Worm (Caenorhabditis elegans) whole organism, L4 larva: ENCODE measurements around the gene ZK512.2.
A peak's percentile ranks its signal among the peaks of the same experiment; 100 is the strongest.

ENCODE experiments used
- D1046.2 ChIP-seq: fragments of 200-800 bp; sonication (Bioruptor generic); IDR thresholded peaks from 2 replicates; pipeline ENCODE4 v1.3.6; 2022; ENCODE audit warnings: missing genetic modification characterization, missing compliant biosample characterization
- F10B5.3 ChIP-seq: sonication (generic microtip); optimal IDR thresholded peaks from 2 replicates; lab custom pipeline; 2016; ENCODE audit warnings: mild to moderate bottlenecking, missing genetic modification characterization, missing compliant biosample characterization
- F49E8.2 ChIP-seq: sonication (generic microtip); optimal IDR thresholded peaks from 2 replicates; lab custom pipeline; 2016; ENCODE audit warnings: missing compliant biosample characterization, mild to moderate bottlenecking, missing genetic modification characterization, borderline replicate concordance
- R02D3.7 ChIP-seq: fragments of 150-350 bp; sonication (generic microtip); optimal IDR thresholded peaks from 3 replicates; lab custom pipeline; 2014; ENCODE audit warnings: missing biosample characterization, missing genetic modification characterization
- aha-1 ChIP-seq: fragments of 150-350 bp; peaks from one replicate; lab custom pipeline; 2014; ENCODE audit warnings: missing biosample characterization, missing genetic modification characterization
- ceh-20 ChIP-seq: fragments of 200-800 bp; sonication (Bioruptor generic); IDR thresholded peaks from 2 replicates; pipeline ENCODE4 v1.3.6; 2022; ENCODE audit warnings: missing genetic modification reagents, missing genetic modification characterization, missing compliant biosample characterization
- ctbp-1 ChIP-seq: fragments of 200-800 bp; sonication (Bioruptor generic); IDR thresholded peaks from 2 replicates; pipeline ENCODE4 v1.3.6; 2022; ENCODE audit warnings: missing genetic modification reagents, missing genetic modification characterization, missing compliant biosample characterization
- daf-8 ChIP-seq: fragments of 200-800 bp; sonication (Bioruptor generic); IDR thresholded peaks from 2 replicates; pipeline ENCODE4 v1.3.6; 2022; ENCODE audit warnings: missing genetic modification characterization, missing compliant biosample characterization
- dmd-8 ChIP-seq: fragments of 200-800 bp; sonication (Bioruptor generic); IDR thresholded peaks from 2 replicates; pipeline ENCODE4 v1.3.6; 2022; ENCODE audit warnings: missing genetic modification characterization, missing compliant biosample characterization
- dpl-1 ChIP-seq: fragments of 150-350 bp; optimal IDR thresholded peaks from 2 replicates; lab custom pipeline; 2014; ENCODE audit warnings: missing biosample characterization, missing genetic modification reagents, missing genetic modification characterization
- hif-1 ChIP-seq, 2 experiments: sonication (generic microtip); optimal IDR thresholded peaks; 2 replicates each; lab custom pipeline; 2016 to 2017; ENCODE audit warnings: missing compliant biosample characterization in 2 of 2, missing genetic modification characterization in 2 of 2, missing genetic modification reagents in 2 of 2, missing genotype in 2 of 2, mild to moderate bottlenecking in 1 of 2
- hmg-1.1 ChIP-seq: fragments of 200-800 bp; sonication (Bioruptor generic); IDR thresholded peaks from 2 replicates; pipeline ENCODE4 v1.3.6; 2022; ENCODE audit warnings: missing genetic modification reagents, missing genetic modification characterization, missing compliant biosample characterization
- lim-7 ChIP-seq: fragments of 200-800 bp; sonication (Bioruptor generic); IDR thresholded peaks from 2 replicates; pipeline ENCODE4 v1.3.6; 2022; ENCODE audit warnings: missing genetic modification characterization, missing compliant biosample characterization
- lir-3 ChIP-seq: sonication (generic microtip); optimal IDR thresholded peaks from 2 replicates; lab custom pipeline; 2016; ENCODE audit warnings: mild to moderate bottlenecking, missing genetic modification characterization, missing compliant biosample characterization
- lsy-2 ChIP-seq, 2 experiments: fragments of 150-350 bp in 1 of 2; sonication (generic microtip) in 1 of 2; optimal IDR thresholded peaks; 2 replicates each; lab custom pipeline; 2014 to 2017; ENCODE audit warnings: missing biosample characterization in 2 of 2, missing genetic modification characterization in 2 of 2
- mes-2 ChIP-seq: sonication (generic microtip); optimal IDR thresholded peaks from 2 replicates; lab custom pipeline; 2016; ENCODE audit warnings: missing genotype, mild to moderate bottlenecking, missing genetic modification characterization, missing compliant biosample characterization; ENCODE audit not compliant: poor library complexity, severe bottlenecking
- nhr-102 ChIP-seq: sonication (generic microtip); optimal IDR thresholded peaks from 2 replicates; lab custom pipeline; 2016; ENCODE audit warnings: mild to moderate bottlenecking, missing genetic modification characterization, moderate library complexity, missing compliant biosample characterization
- nhr-111 ChIP-seq: fragments of 200-800 bp; sonication (Bioruptor generic); optimal IDR thresholded peaks from 2 replicates; lab custom pipeline; 2018; ENCODE audit warnings: mild to moderate bottlenecking, missing genetic modification characterization, missing compliant biosample characterization
- nhr-28 ChIP-seq: fragments of 150-350 bp; optimal IDR thresholded peaks from 2 replicates; lab custom pipeline; 2014; ENCODE audit warnings: missing biosample characterization, missing genetic modification characterization
- nhr-48 ChIP-seq: sonication (generic microtip); optimal IDR thresholded peaks from 2 replicates; lab custom pipeline; 2016; ENCODE audit warnings: mild to moderate bottlenecking, missing genetic modification characterization, missing compliant biosample characterization
- nhr-76 ChIP-seq: fragments of 150-350 bp; optimal IDR thresholded peaks from 2 replicates; lab custom pipeline; 2014; ENCODE audit warnings: missing biosample characterization, missing genetic modification characterization
- pha-4 ChIP-seq, 2 experiments: fragments of 150-350 bp in 1 of 2; fragments of 200-800 bp in 1 of 2; sonication (Bioruptor generic) in 1 of 2; IDR thresholded peaks in 1 of 2; optimal IDR thresholded peaks in 1 of 2; 2 replicates each; pipeline versions ENCODE4 v1.3.6 to Lab custom; 2014 to 2022; ENCODE audit warnings: missing genetic modification characterization in 2 of 2, missing genetic modification reagents in 2 of 2, missing biosample characterization in 1 of 2, missing compliant biosample characterization in 1 of 2
- rbr-2 ChIP-seq: sonication (generic microtip); optimal IDR thresholded peaks from 2 replicates; lab custom pipeline; 2016; ENCODE audit warnings: missing genotype, missing genetic modification characterization, missing compliant biosample characterization
- sdz-12 ChIP-seq: fragments of 200-800 bp; sonication (Bioruptor generic); optimal IDR thresholded peaks from 2 replicates; lab custom pipeline; 2018; ENCODE audit warnings: mild to moderate bottlenecking, missing genetic modification characterization, missing compliant biosample characterization
- spr-1 ChIP-seq: sonication (generic microtip); optimal IDR thresholded peaks from 2 replicates; lab custom pipeline; 2016; ENCODE audit warnings: mild to moderate bottlenecking, missing genetic modification characterization, missing compliant biosample characterization
- spr-3 ChIP-seq: fragments of 200-800 bp; sonication (Bioruptor generic); optimal IDR thresholded peaks from 2 replicates; lab custom pipeline; 2018; ENCODE audit warnings: mild to moderate bottlenecking, missing genetic modification characterization, missing compliant biosample characterization
- tag-97 ChIP-seq: fragments of 200-800 bp; sonication (Bioruptor generic); IDR thresholded peaks from 2 replicates; pipeline ENCODE4 v1.3.6; 2022; ENCODE audit warnings: missing genetic modification characterization, missing compliant biosample characterization
- tra-1 ChIP-seq: fragments of 200-800 bp; sonication (Bioruptor generic); IDR thresholded peaks from 2 replicates; pipeline ENCODE4 v1.3.6; 2022; ENCODE audit warnings: missing genetic modification reagents, missing genetic modification characterization, missing compliant biosample characterization
- unc-62 ChIP-seq, 3 experiments: fragments of 150-350 bp in 1 of 3; sonication (generic microtip); optimal IDR thresholded peaks in 2 of 3; peaks in 1 of 3; 1 replicate in 1 of 3; 2 replicates in 2 of 3; lab custom pipeline; 2014 to 2017; ENCODE audit warnings: missing biosample characterization in 3 of 3, missing genetic modification characterization in 3 of 3, missing genetic modification reagents in 3 of 3, missing genotype in 1 of 3
- ztf-11 ChIP-seq: fragments of 150-350 bp; optimal IDR thresholded peaks from 2 replicates; lab custom pipeline; 2014; ENCODE audit warnings: missing biosample characterization, missing genetic modification characterization

ZK512.2 gene

DNA sequence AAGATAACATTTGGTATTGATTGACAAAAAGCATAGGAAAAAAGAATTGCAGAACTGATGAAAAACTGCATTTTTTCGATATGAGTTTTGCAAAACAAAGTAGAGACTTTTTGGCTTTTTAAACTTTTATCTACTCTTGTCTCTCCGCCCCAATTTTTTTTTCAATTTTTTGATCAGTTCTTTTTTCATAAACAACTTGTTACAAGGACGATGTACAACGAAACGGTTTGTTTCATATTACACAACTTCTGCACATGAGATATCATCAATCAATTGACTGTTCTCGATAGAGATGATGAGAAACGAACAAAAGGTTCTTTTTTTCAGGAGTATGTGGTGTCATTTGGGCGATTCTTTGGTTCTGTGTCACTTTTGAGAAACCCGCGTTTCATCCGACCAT, 6.0 kb downstream of the ZK512.2 start, which contains the start of gene ZK512.7:
TSS of gene ZK512.7 (minus strand) at position 101 of the 400 bp plus-strand sequence.
- TF ChIP-seq R02D3.7 (tag; lab: Kevin White, UChicago) (no peak), unc-62 (GFP tag; optimal IDR thresholded peaks at IDR 0.05 in 1 of 2; lab: Kevin White, UChicago) (peak in 1 of 2 experiments; percentile 72), unc-62 (tag; optimal IDR thresholded peaks at IDR 0.05; lab: Kevin White, UChicago) (no peak)
- TF ChIP-seq, all 104 proteins: peak for 1

DNA sequence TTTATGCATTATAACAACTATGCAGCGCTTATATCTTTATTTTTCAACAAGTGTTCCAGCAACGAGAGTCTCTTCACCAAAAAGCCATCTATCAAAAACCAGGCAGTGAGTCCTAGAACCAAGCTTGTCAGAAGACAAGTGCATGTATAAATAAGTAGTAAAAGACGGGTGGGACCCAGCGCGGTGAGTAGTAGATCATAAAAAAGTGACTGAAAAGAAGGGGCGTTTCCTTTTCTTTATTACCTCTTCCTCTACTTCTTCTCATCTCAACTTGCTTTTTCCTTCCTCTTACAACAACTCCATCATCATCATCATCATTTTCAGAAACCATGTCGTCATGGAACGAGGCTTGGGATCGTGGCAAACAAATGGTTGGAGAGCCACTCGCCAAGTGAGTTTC, 8.0 kb downstream of the ZK512.2 start, which contains the start of gene eat-4:
TSS of gene eat-4 (plus strand) at position 301 of the 400 bp plus-strand sequence.
- TF ChIP-seq lsy-2 (tag; optimal IDR thresholded peaks at IDR 0.05; lab: Kevin White, UChicago) (no peak), tag-97 (GFP tag; lab: Robert Waterston, UW) (no peak), lir-3 (no peak), spr-3 (GFP tag; lab: Kevin White, UChicago) (no peak), lim-7 (GFP tag; lab: Robert Waterston, UW) (no peak), D1046.2 (GFP tag; lab: Robert Waterston, UW) (no peak), ceh-20 (GFP tag; lab: Robert Waterston, UW) (no peak), dmd-8 (GFP tag; lab: Robert Waterston, UW) (no peak), ctbp-1 (GFP tag; lab: Robert Waterston, UW) (no peak), F49E8.2 (no peak), ztf-11 (tag; lab: Kevin White, UChicago) (no peak), daf-8 (GFP tag; lab: Robert Waterston, UW) (no peak), nhr-76 (tag; lab: Kevin White, UChicago) (no peak), nhr-102 (tag; lab: Kevin White, UChicago) (no peak), tra-1 (GFP tag; lab: Robert Waterston, UW) (no peak)
- TF ChIP-seq, all 104 proteins: peak for 0

ce11 chrIII:9130588-9130987, 14.0 kb downstream of the ZK512.2 start, which contains the start of gene ZK512.10:
Gene ZK512.10 (plus strand): TSS chrIII:9130888.
- TF ChIP-seq unc-62 (GFP tag; optimal IDR thresholded peaks at IDR 0.05 in 1 of 2; lab: Kevin White, UChicago) (no peak), unc-62 (tag; optimal IDR thresholded peaks at IDR 0.05; lab: Kevin White, UChicago) (no peak), hif-1 (tag; optimal IDR thresholded peaks at IDR 0.05; lab: Kevin White, UChicago) (no peak), dmd-8 (GFP tag; lab: Robert Waterston, UW) (no peak), F49E8.2 (no peak), nhr-111 (GFP tag; lab: Kevin White, UChicago) (no peak), sdz-12 (GFP tag; lab: Kevin White, UChicago) (no peak), F10B5.3 (tag; lab: Kevin White, UChicago) (no peak), rbr-2 (tag; lab: Kevin White, UChicago) (no peak)

DNA sequence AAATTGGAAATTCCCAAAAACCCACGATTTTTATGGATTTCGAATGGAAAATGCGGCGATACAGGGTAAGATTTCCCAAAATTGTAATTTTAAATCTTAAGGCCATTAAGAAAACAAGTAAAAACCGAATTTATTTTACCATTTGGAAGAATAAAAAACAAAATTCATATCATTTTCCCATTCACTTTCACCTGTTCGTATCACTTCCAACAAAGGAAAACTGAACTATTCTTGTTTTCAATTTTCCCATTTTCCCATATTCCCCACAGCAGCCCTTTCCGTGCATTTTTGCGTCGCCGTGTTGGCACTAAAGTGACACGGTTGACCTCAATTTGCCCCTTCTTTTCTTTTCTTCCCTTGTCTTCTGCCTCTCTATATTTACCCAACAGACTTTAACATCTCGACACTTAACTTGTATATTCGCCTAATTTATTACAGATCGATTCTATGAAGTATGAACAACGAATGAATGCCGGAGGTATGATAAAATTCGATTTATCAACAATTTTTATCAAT, 18.7 kb downstream of the ZK512.2 start, which contains the start of gene sec-16A.1:
TSS of gene sec-16A.1 (plus strand) at position 51 of the 516 bp plus-strand sequence.
- peak; percentile 75 for TF ChIP-seq mes-2 (tag; lab: Kevin White, UChicago)
- TF ChIP-seq pha-4 (GFP tag; IDR thresholded peaks at IDR 0.05; lab: Robert Waterston, UW): no peak
- TF ChIP-seq pha-4 (tag; optimal IDR thresholded peaks at IDR 0.05; lab: Kevin White, UChicago): peak; percentile 60
- TF ChIP-seq spr-1 (tag; lab: Kevin White, UChicago): no peak
- TF ChIP-seq nhr-48: no peak
- peak in 1 of 2 experiments; percentile 93 for TF ChIP-seq unc-62 (GFP tag; optimal IDR thresholded peaks at IDR 0.05 in 1 of 2; lab: Kevin White, UChicago)
- TF ChIP-seq unc-62 (tag; optimal IDR thresholded peaks at IDR 0.05; lab: Kevin White, UChicago): no peak
- TF ChIP-seq dpl-1: peak; percentile 41
- 0 out of 2 replicates have a peak, but pooled peaks have one; percentile 24 for TF ChIP-seq hmg-1.1 (GFP tag; lab: Robert Waterston, UW)
- peak; percentile 44 for TF ChIP-seq aha-1 (tag; lab: Kevin White, UChicago)
- peak; percentile 4 for TF ChIP-seq nhr-28 (tag; lab: Kevin White, UChicago)
- TF ChIP-seq, all 104 proteins: peak for 7
